Worm (Caenorhabditis elegans) whole organism, late embryonic: ENCODE results near the gene C28D4.10.

Experiments
- ama-1 ChIP-seq: fragments of 150-350 bp; optimal IDR thresholded peaks from 2 replicates; lab custom pipeline; 2014
- ceh-31 ChIP-seq: sonication (generic microtip); optimal IDR thresholded peaks from 2 replicates; lab custom pipeline; 2016; ENCODE audit warnings: missing genetic modification characterization, missing compliant biosample characterization

DNA sequence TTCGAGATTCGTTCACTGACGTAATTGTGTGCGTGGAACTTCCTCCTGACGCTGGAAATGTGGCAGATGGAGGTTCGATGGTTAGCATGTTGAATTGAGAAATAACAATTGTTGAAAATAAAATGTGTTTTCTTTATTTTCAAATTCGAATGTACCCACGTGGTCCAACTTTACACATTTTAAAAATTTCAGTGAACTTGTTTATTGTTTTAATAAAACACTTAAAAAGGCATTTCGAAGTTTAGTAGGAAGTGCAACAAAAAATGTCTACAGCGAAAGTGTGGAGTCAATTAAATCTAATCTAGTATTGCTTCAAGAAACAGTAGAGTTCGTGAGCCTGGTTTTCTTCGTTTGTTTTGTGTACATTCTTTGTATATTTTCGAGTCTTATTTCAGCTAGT, 28.0 kb downstream of the C28D4.10 start, which contains the start of gene ssp-36:
- no peak for TF ChIP-seq ama-1 (lab: Kevin White, UChicago)
- no peak for TF ChIP-seq ceh-31 (tag; lab: Kevin White, UChicago)
